Worm (Caenorhabditis elegans) whole organism, L1 larva: ENCODE results near the gene str-199.

ENCODE experiments used
- C04F5.9 ChIP-seq: sonication (generic microtip); optimal IDR thresholded peaks from 2 replicates; lab custom pipeline; 2016; ENCODE audit warnings: missing genetic modification characterization, missing compliant biosample characterization
- C16A3.4 ChIP-seq: fragments of 150-350 bp; optimal IDR thresholded peaks from 2 replicates; lab custom pipeline; 2014; ENCODE audit warnings: missing biosample characterization, missing genetic modification characterization
- F16B12.6 ChIP-seq: fragments of 150-350 bp; optimal IDR thresholded peaks from 2 replicates; lab custom pipeline; 2014; ENCODE audit warnings: missing biosample characterization, missing genetic modification characterization
- Y116A8C.19 ChIP-seq: sonication (generic microtip); optimal IDR thresholded peaks from 2 replicates; lab custom pipeline; 2016; ENCODE audit warnings: missing compliant biosample characterization, missing genetic modification characterization, borderline replicate concordance
- aly-2 ChIP-seq: fragments of 150-350 bp; optimal IDR thresholded peaks from 2 replicates; lab custom pipeline; 2014; ENCODE audit warnings: missing biosample characterization, missing genetic modification characterization
- blmp-1 ChIP-seq: fragments of 150-350 bp; optimal IDR thresholded peaks from 2 replicates; lab custom pipeline; 2014; ENCODE audit warnings: missing biosample characterization, missing genetic modification characterization
- ceh-82 ChIP-seq, 3 experiments: fragments of 150-350 bp in 1 of 3; sonication (generic microtip) in 2 of 3; optimal IDR thresholded peaks; 2 replicates each; lab custom pipeline; 2014 to 2017; ENCODE audit warnings: missing biosample characterization in 3 of 3, missing genetic modification characterization in 3 of 3
- ceh-88 ChIP-seq: fragments of 200-800 bp; sonication (Bioruptor generic); IDR thresholded peaks from 2 replicates; pipeline ENCODE4 v1.3.6; 2022; ENCODE audit warnings: missing genetic modification characterization, missing compliant biosample characterization
- ceh-90 ChIP-seq: sonication (generic microtip); optimal IDR thresholded peaks from 2 replicates; lab custom pipeline; 2016; ENCODE audit warnings: missing genetic modification characterization, missing compliant biosample characterization
- dsc-1 ChIP-seq: sonication (generic microtip); optimal IDR thresholded peaks from 2 replicates; lab custom pipeline; 2016; ENCODE audit warnings: mild to moderate bottlenecking, missing genetic modification characterization, missing compliant biosample characterization
- egl-13 ChIP-seq: sonication (generic microtip); optimal IDR thresholded peaks from 2 replicates; lab custom pipeline; 2016; ENCODE audit warnings: missing genotype, missing genetic modification reagents, missing genetic modification characterization, missing compliant biosample characterization
- egl-27 ChIP-seq, 2 experiments: fragments of 150-350 bp in 1 of 2; sonication (generic microtip); optimal IDR thresholded peaks; 3 replicates each; lab custom pipeline; 2017 to 2018; ENCODE audit warnings: missing biosample characterization in 2 of 2, missing genetic modification characterization in 2 of 2, missing genetic modification reagents in 2 of 2
- fkh-10 ChIP-seq: sonication (generic microtip); optimal IDR thresholded peaks from 2 replicates; lab custom pipeline; 2017; ENCODE audit warnings: missing biosample characterization, missing genetic modification reagents, missing genetic modification characterization
- fos-1 ChIP-seq: fragments of 150-350 bp; optimal IDR thresholded peaks from 2 replicates; lab custom pipeline; 2014; ENCODE audit warnings: missing biosample characterization, missing genetic modification characterization
- hlh-17 ChIP-seq: fragments of 200-800 bp; sonication (Bioruptor generic); optimal IDR thresholded peaks from 2 replicates; lab custom pipeline; 2018; ENCODE audit warnings: missing genetic modification characterization, mild to moderate bottlenecking, missing compliant biosample characterization, moderate library complexity, borderline replicate concordance
- hlh-4 ChIP-seq: sonication (generic microtip); optimal IDR thresholded peaks from 2 replicates; lab custom pipeline; 2016; ENCODE audit warnings: mild to moderate bottlenecking, missing genetic modification characterization, missing compliant biosample characterization
- hpl-2 ChIP-seq: fragments of 150-350 bp; optimal IDR thresholded peaks from 2 replicates; lab custom pipeline; 2014; ENCODE audit warnings: missing biosample characterization, missing genetic modification reagents, missing genetic modification characterization
- isw-1 ChIP-seq: fragments of 200-800 bp; sonication (Bioruptor generic); IDR thresholded peaks from 2 replicates; pipeline ENCODE4 v1.3.6; 2022; ENCODE audit warnings: missing genetic modification characterization, missing compliant biosample characterization
- lin-13 ChIP-seq: fragments of 150-350 bp; optimal IDR thresholded peaks from 2 replicates; lab custom pipeline; 2014; ENCODE audit warnings: missing biosample characterization, missing genetic modification reagents, missing genetic modification characterization
- lin-35 ChIP-seq, 2 experiments: fragments of 150-350 bp; optimal IDR thresholded peaks; 2 replicates each; lab custom pipeline; 2014; ENCODE audit warnings: missing biosample characterization in 2 of 2, missing genetic modification characterization in 2 of 2, missing genetic modification reagents in 2 of 2
- lin-39 ChIP-seq: fragments of 150-350 bp; optimal IDR thresholded peaks from 2 replicates; lab custom pipeline; 2014; ENCODE audit warnings: missing biosample characterization, missing genetic modification reagents, missing genetic modification characterization
- lir-3 ChIP-seq: sonication (generic microtip); optimal IDR thresholded peaks from 2 replicates; lab custom pipeline; 2016; ENCODE audit warnings: mild to moderate bottlenecking, missing genetic modification characterization, moderate library complexity, missing compliant biosample characterization; ENCODE audit not compliant: poor library complexity
- lsy-2 ChIP-seq, 2 experiments: fragments of 150-350 bp; optimal IDR thresholded peaks; 2 replicates each; lab custom pipeline; 2014; ENCODE audit warnings: missing biosample characterization in 2 of 2, missing genetic modification characterization in 2 of 2
- mab-9 ChIP-seq: fragments of 200-800 bp; sonication (Bioruptor generic); IDR thresholded peaks from 2 replicates; pipeline ENCODE4 v1.3.6; 2022; ENCODE audit warnings: missing genetic modification reagents, missing genetic modification characterization, missing compliant biosample characterization
- mdl-1 ChIP-seq, 2 experiments: fragments of 150-350 bp; optimal IDR thresholded peaks; 2 replicates each; lab custom pipeline; 2014 to 2017; ENCODE audit warnings: missing biosample characterization in 2 of 2, missing genetic modification characterization in 2 of 2, inconsistent platforms in 1 of 2
- mep-1 ChIP-seq: fragments of 150-350 bp; optimal IDR thresholded peaks from 2 replicates; lab custom pipeline; 2014; ENCODE audit warnings: missing biosample characterization, missing genetic modification characterization
- nhr-12 ChIP-seq: sonication (generic microtip); optimal IDR thresholded peaks from 2 replicates; lab custom pipeline; 2017; ENCODE audit warnings: missing biosample characterization, missing genetic modification characterization
- nhr-19 ChIP-seq: fragments of 200-800 bp; sonication (Bioruptor generic); conservative IDR thresholded peaks from 2 replicates; pipeline ENCODE4 v1.3.6; 2022; ENCODE audit warnings: missing genetic modification characterization, missing compliant biosample characterization
- nhr-20 ChIP-seq: sonication (generic microtip); optimal IDR thresholded peaks from 2 replicates; lab custom pipeline; 2016; ENCODE audit warnings: mild to moderate bottlenecking, missing genetic modification characterization, missing compliant biosample characterization
- nhr-237 ChIP-seq: fragments of 150-350 bp; optimal IDR thresholded peaks from 2 replicates; lab custom pipeline; 2014; ENCODE audit warnings: missing biosample characterization, missing genetic modification characterization
- nhr-47 ChIP-seq: sonication (generic microtip); optimal IDR thresholded peaks from 2 replicates; lab custom pipeline; 2016; ENCODE audit warnings: mild to moderate bottlenecking, missing genetic modification characterization, moderate library complexity, missing compliant biosample characterization
- nhr-76 ChIP-seq: sonication (generic microtip); optimal IDR thresholded peaks from 2 replicates; lab custom pipeline; 2017; ENCODE audit warnings: missing biosample characterization, missing genetic modification characterization
- nhr-77 ChIP-seq: fragments of 150-350 bp; optimal IDR thresholded peaks from 2 replicates; lab custom pipeline; 2014; ENCODE audit warnings: missing biosample characterization, missing genetic modification characterization
- pag-3 ChIP-seq: sonication (generic microtip); optimal IDR thresholded peaks from 2 replicates; lab custom pipeline; 2017; ENCODE audit warnings: missing genetic modification characterization, mild to moderate bottlenecking, missing compliant biosample characterization, antibody characterized with exemption, borderline replicate concordance; ENCODE audit not compliant: insufficient read depth
- pax-3 ChIP-seq: fragments of 200-800 bp; sonication (Bioruptor generic); optimal IDR thresholded peaks from 2 replicates; lab custom pipeline; 2018; ENCODE audit warnings: mild to moderate bottlenecking, missing genetic modification characterization, moderate library complexity, missing compliant biosample characterization
- pqm-1 ChIP-seq: sonication (generic microtip); optimal IDR thresholded peaks from 3 replicates; lab custom pipeline; 2017; ENCODE audit warnings: missing biosample characterization, missing genetic modification characterization
- rnt-1 ChIP-seq: sonication (generic microtip); optimal IDR thresholded peaks from 2 replicates; lab custom pipeline; 2016; ENCODE audit warnings: mild to moderate bottlenecking, missing genetic modification characterization, moderate library complexity, missing compliant biosample characterization
- sox-4 ChIP-seq: sonication (generic microtip); optimal IDR thresholded peaks from 2 replicates; lab custom pipeline; 2016; ENCODE audit warnings: missing genetic modification characterization, missing compliant biosample characterization
- tbx-2 ChIP-seq: sonication (generic microtip); optimal IDR thresholded peaks from 2 replicates; lab custom pipeline; 2016; ENCODE audit warnings: missing genetic modification characterization, missing compliant biosample characterization
- tlp-1 ChIP-seq: fragments of 150-350 bp; optimal IDR thresholded peaks from 2 replicates; lab custom pipeline; 2014; ENCODE audit warnings: missing biosample characterization, missing genetic modification characterization
- unc-130 ChIP-seq: fragments of 150-350 bp; optimal IDR thresholded peaks from 2 replicates; lab custom pipeline; 2017; ENCODE audit warnings: missing biosample characterization, missing genetic modification characterization, inconsistent platforms
- ztf-4 ChIP-seq: fragments of 150-350 bp; optimal IDR thresholded peaks from 2 replicates; lab custom pipeline; 2014; ENCODE audit warnings: missing biosample characterization, missing genetic modification characterization

The str-199 gene

ce11 chrV:17212743-17213142, 22.4 kb upstream of the str-199 start, which contains the start of gene srh-113:
Gene srh-113, plus strand, starts transcription at chrV:17213043.
- TF ChIP-seq lsy-2 (tag; optimal IDR thresholded peaks at IDR 0.05; lab: Kevin White, UChicago) (no peak), sox-4 (tag; lab: Kevin White, UChicago) (no peak), Y116A8C.19 (tag; lab: Kevin White, UChicago) (no peak), rnt-1 (tag; lab: Kevin White, UChicago) (no peak), hlh-4 (tag; lab: Kevin White, UChicago) (no peak), egl-13 (tag; lab: Kevin White, UChicago) (no peak), lin-39 (tag; lab: Kevin White, UChicago) (no peak), nhr-237 (tag; lab: Kevin White, UChicago) (no peak), F16B12.6 (tag; lab: Kevin White, UChicago) (no peak), C04F5.9 (no peak), pax-3 (tag; lab: Kevin White, UChicago) (no peak), nhr-12 (no peak), C16A3.4 (no peak), pag-3 (tag; lab: Kevin White, UChicago) (no peak), fos-1 (tag; lab: Kevin White, UChicago) (no peak), aly-2 (no peak), ceh-88 (no peak), hlh-17 (GFP tag; lab: Kevin White, UChicago) (no peak), mab-9 (GFP tag; lab: Robert Waterston, UW) (no peak)

ce11 chrV:17211989-17212731, 21.9 kb upstream of the str-199 start, which contains the start of gene srh-236:
Gene srh-236, minus strand, starts transcription at chrV:17212039.
- TF ChIP-seq mep-1 (tag; lab: Kevin White, UChicago) (no peak), nhr-12 (no peak), C16A3.4 (no peak)
- TF ChIP-seq, all 84 proteins: peak for 0

ce11 chrV:17208045-17208444, 17.7 kb upstream of the str-199 start, which contains the start of gene Y68A4A.13:
Gene Y68A4A.13, minus strand, starts transcription at chrV:17208145.
- no peak for TF ChIP-seq nhr-47 (tag; lab: Kevin White, UChicago)
- no peak for TF ChIP-seq tlp-1
- TF ChIP-seq lin-13 (GFP tag; lab: Kevin White, UChicago) = no peak
- no peak for TF ChIP-seq hpl-2 (GFP tag; lab: Kevin White, UChicago)
- TF ChIP-seq Y116A8C.19 (tag; lab: Kevin White, UChicago) = no peak
- no peak for TF ChIP-seq ztf-4 (tag; lab: Kevin White, UChicago)
- no peak for TF ChIP-seq mdl-1 (tag; optimal IDR thresholded peaks at IDR 0.05; lab: Kevin White, UChicago)
- no peak for TF ChIP-seq lin-35 (GFP tag; optimal IDR thresholded peaks at IDR 0.05; lab: Kevin White, UChicago)
- TF ChIP-seq sox-4 (tag; lab: Kevin White, UChicago) = no peak
- TF ChIP-seq fkh-10 = no peak

DNA sequence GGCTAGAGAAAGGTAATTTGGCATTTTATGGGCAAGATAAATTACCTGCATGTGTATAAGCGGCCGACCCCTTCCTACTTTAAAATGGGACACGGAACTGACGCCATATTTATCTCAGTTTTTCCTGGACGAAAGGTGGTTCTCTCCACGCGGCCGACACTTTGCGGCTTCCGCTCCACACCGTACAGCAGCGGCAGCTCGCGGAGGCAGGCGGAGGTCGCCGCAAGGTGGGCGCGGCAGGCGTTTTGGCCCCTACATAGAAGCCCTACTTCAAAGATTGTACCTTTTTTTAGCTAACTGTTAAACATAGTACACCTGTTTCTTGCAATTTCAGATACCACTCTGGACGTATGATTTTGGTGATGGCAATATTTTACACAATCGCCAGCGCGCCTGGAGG, 16.2 kb upstream of the str-199 start:
- TF ChIP-seq nhr-77 (tag; lab: Kevin White, UChicago) (no peak), pqm-1 (no peak), egl-27 (tag; optimal IDR thresholded peaks at IDR 0.05; lab: Kevin White, UChicago) (no peak), aly-2 (no peak), pag-3 (tag; lab: Kevin White, UChicago) (no peak), C04F5.9 (no peak), isw-1 (GFP tag; lab: Robert Waterston, UW) (no peak), nhr-237 (tag; lab: Kevin White, UChicago) (no peak)

DNA sequence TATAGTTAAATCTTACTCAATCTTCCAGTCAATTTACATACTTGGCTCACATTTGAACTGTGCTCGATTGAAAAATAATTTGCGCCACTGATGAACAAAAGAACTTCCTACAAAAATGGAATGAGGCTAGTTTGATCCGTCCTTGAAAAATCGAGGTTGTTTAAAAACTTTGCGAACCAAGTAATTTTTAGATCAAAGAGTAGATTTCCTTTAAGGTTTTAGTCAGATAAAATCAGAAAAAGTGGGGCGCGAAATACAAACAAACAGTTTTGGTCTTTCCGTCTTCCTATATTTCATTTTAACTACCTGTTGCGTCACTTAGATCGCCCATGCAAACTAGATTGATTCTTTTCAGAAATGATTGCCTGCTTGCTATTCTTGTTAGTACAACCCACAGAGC, 11.5 kb upstream of the str-199 start, which contains the start of gene Y68A4A.10:
Gene Y68A4A.10 (plus strand): TSS at position 301 of the 400 bp plus-strand sequence.
- TF ChIP-seq ceh-90 (no peak), dsc-1 (tag; lab: Kevin White, UChicago) (no peak), nhr-20 (tag; lab: Kevin White, UChicago) (no peak), blmp-1 (tag; lab: Kevin White, UChicago) (no peak), ceh-82 (tag; optimal IDR thresholded peaks at IDR 0.05; lab: Kevin White, UChicago) (no peak), tlp-1 (no peak), tbx-2 (no peak), mep-1 (tag; lab: Kevin White, UChicago) (no peak), nhr-76 (no peak), isw-1 (GFP tag; lab: Robert Waterston, UW) (no peak), lir-3 (tag; lab: Kevin White, UChicago) (no peak), nhr-77 (tag; lab: Kevin White, UChicago) (no peak), nhr-19 (no peak), mab-9 (GFP tag; lab: Robert Waterston, UW) (no peak), unc-130 (tag; lab: Kevin White, UChicago) (no peak), pqm-1 (no peak)
